Worm (Caenorhabditis elegans) whole organism, L4 larva: ENCODE measurements around the gene K12H6.5.
A peak's percentile ranks its signal among the peaks of the same experiment; 100 is the strongest.

Source experiments
- F10B5.3 ChIP-seq: sonication (generic microtip); optimal IDR thresholded peaks from 2 replicates; lab custom pipeline; 2016; ENCODE audit warnings: mild to moderate bottlenecking, missing genetic modification characterization, missing compliant biosample characterization
- F49E8.2 ChIP-seq: sonication (generic microtip); optimal IDR thresholded peaks from 2 replicates; lab custom pipeline; 2016; ENCODE audit warnings: missing compliant biosample characterization, mild to moderate bottlenecking, missing genetic modification characterization, borderline replicate concordance
- ZK337.2 ChIP-seq: fragments of 200-800 bp; sonication (Bioruptor generic); IDR thresholded peaks from 2 replicates; pipeline ENCODE4 v1.3.6; 2022; ENCODE audit warnings: missing genetic modification reagents, missing genetic modification characterization, missing compliant biosample characterization
- ZK546.5 ChIP-seq, 2 experiments: sonication (generic microtip); optimal IDR thresholded peaks; 2 replicates each; lab custom pipeline; 2017; ENCODE audit warnings: missing biosample characterization in 2 of 2, missing genetic modification characterization in 2 of 2
- aha-1 ChIP-seq: fragments of 150-350 bp; peaks from one replicate; lab custom pipeline; 2014; ENCODE audit warnings: missing biosample characterization, missing genetic modification characterization
- aly-2 ChIP-seq: sonication (generic microtip); optimal IDR thresholded peaks from 2 replicates; lab custom pipeline; 2018; ENCODE audit warnings: missing biosample characterization, missing genetic modification characterization
- ceh-44 ChIP-seq: fragments of 200-800 bp; sonication (Bioruptor generic); IDR thresholded peaks from 2 replicates; pipeline ENCODE4 v1.3.6; 2022; ENCODE audit warnings: missing genetic modification reagents, missing genetic modification characterization, missing compliant biosample characterization
- ceh-62 ChIP-seq: sonication (generic microtip); optimal IDR thresholded peaks from 2 replicates; lab custom pipeline; 2017; ENCODE audit warnings: missing biosample characterization, missing genetic modification characterization
- ces-1 ChIP-seq: fragments of 150-350 bp; sonication (generic microtip); optimal IDR thresholded peaks from 4 replicates; lab custom pipeline; 2014; ENCODE audit warnings: missing biosample characterization, missing genetic modification reagents, missing genetic modification characterization
- cey-2 ChIP-seq: sonication (generic microtip); optimal IDR thresholded peaks from 3 replicates; lab custom pipeline; 2017; ENCODE audit warnings: missing genetic modification characterization, mild to moderate bottlenecking, missing compliant biosample characterization, antibody characterized with exemption, borderline replicate concordance; ENCODE audit not compliant: insufficient read depth
- daf-12 ChIP-seq: fragments of 150-350 bp; optimal IDR thresholded peaks from 2 replicates; lab custom pipeline; 2014; ENCODE audit warnings: missing biosample characterization, missing genetic modification reagents, missing genetic modification characterization
- dmd-8 ChIP-seq: fragments of 200-800 bp; sonication (Bioruptor generic); IDR thresholded peaks from 2 replicates; pipeline ENCODE4 v1.3.6; 2022; ENCODE audit warnings: missing genetic modification characterization, missing compliant biosample characterization
- duxl-1 ChIP-seq: sonication (generic microtip); optimal IDR thresholded peaks from 2 replicates; lab custom pipeline; 2016; ENCODE audit warnings: mild to moderate bottlenecking, missing genetic modification characterization, moderate library complexity, missing compliant biosample characterization; ENCODE audit not compliant: poor library complexity
- dve-1 ChIP-seq: sonication (generic microtip); optimal IDR thresholded peaks from 2 replicates; lab custom pipeline; 2017; ENCODE audit warnings: antibody characterized with exemption, mild to moderate bottlenecking, missing genetic modification characterization, missing compliant biosample characterization; ENCODE audit not compliant: insufficient read depth
- egl-27 ChIP-seq: sonication (generic microtip); optimal IDR thresholded peaks from 3 replicates; lab custom pipeline; 2017; ENCODE audit warnings: missing biosample characterization, missing genetic modification reagents, missing genetic modification characterization
- egl-43 ChIP-seq: fragments of 200-800 bp; sonication (Bioruptor generic); IDR thresholded peaks from 2 replicates; pipeline ENCODE4 v1.3.6; 2022; ENCODE audit warnings: missing genetic modification reagents, missing genetic modification characterization, missing compliant biosample characterization
- hlh-11 ChIP-seq: fragments of 200-800 bp; sonication (Bioruptor generic); optimal IDR thresholded peaks from 2 replicates; lab custom pipeline; 2018; ENCODE audit warnings: mild to moderate bottlenecking, missing genetic modification characterization, missing compliant biosample characterization
- hlh-30 ChIP-seq: sonication (generic microtip); optimal IDR thresholded peaks from 2 replicates; lab custom pipeline; 2017; ENCODE audit warnings: antibody characterized with exemption, mild to moderate bottlenecking, missing genetic modification characterization, missing compliant biosample characterization; ENCODE audit not compliant: insufficient read depth
- lin-13 ChIP-seq: fragments of 150-350 bp; optimal IDR thresholded peaks from 2 replicates; lab custom pipeline; 2014; ENCODE audit warnings: missing biosample characterization, missing genetic modification reagents, missing genetic modification characterization
- lin-39 ChIP-seq: fragments of 150-350 bp; optimal IDR thresholded peaks from 2 replicates; lab custom pipeline; 2014; ENCODE audit warnings: missing biosample characterization, missing genetic modification reagents, missing genetic modification characterization
- madf-5 ChIP-seq, 2 experiments: fragments of 200-800 bp; sonication (Bioruptor generic); IDR thresholded peaks; 2 replicates each; pipeline ENCODE4 v1.3.6; 2022; ENCODE audit warnings: missing compliant biosample characterization in 2 of 2, missing genetic modification characterization in 2 of 2
- mdl-1 ChIP-seq, 2 experiments: fragments of 150-350 bp in 1 of 2; sonication (generic microtip) in 1 of 2; optimal IDR thresholded peaks; 2 replicates each; lab custom pipeline; 2014 to 2017; ENCODE audit warnings: missing biosample characterization in 2 of 2, missing genetic modification characterization in 2 of 2
- mxl-2 ChIP-seq: fragments of 200-800 bp; sonication (Bioruptor generic); conservative IDR thresholded peaks from 2 replicates; pipeline ENCODE4 v1.3.6; 2022; ENCODE audit warnings: missing genetic modification reagents, missing genetic modification characterization, missing compliant biosample characterization
- mxl-3 ChIP-seq: fragments of 200-800 bp; sonication (Bioruptor generic); optimal IDR thresholded peaks from 2 replicates; lab custom pipeline; 2018; ENCODE audit warnings: mild to moderate bottlenecking, missing genetic modification characterization, missing compliant biosample characterization
- nhr-10 ChIP-seq: fragments of 150-350 bp; optimal IDR thresholded peaks from 2 replicates; lab custom pipeline; 2014; ENCODE audit warnings: missing biosample characterization, missing genetic modification characterization
- nhr-111 ChIP-seq: fragments of 200-800 bp; sonication (Bioruptor generic); optimal IDR thresholded peaks from 2 replicates; lab custom pipeline; 2018; ENCODE audit warnings: mild to moderate bottlenecking, missing genetic modification characterization, missing compliant biosample characterization
- nhr-42 ChIP-seq: fragments of 200-800 bp; sonication (Bioruptor generic); IDR thresholded peaks from 2 replicates; pipeline ENCODE4 v1.3.6; 2022; ENCODE audit warnings: missing genetic modification characterization, missing compliant biosample characterization
- nhr-48 ChIP-seq: sonication (generic microtip); optimal IDR thresholded peaks from 2 replicates; lab custom pipeline; 2016; ENCODE audit warnings: mild to moderate bottlenecking, missing genetic modification characterization, missing compliant biosample characterization
- pha-4 ChIP-seq, 2 experiments: fragments of 150-350 bp in 1 of 2; fragments of 200-800 bp in 1 of 2; sonication (Bioruptor generic) in 1 of 2; IDR thresholded peaks in 1 of 2; optimal IDR thresholded peaks in 1 of 2; 2 replicates each; pipeline versions ENCODE4 v1.3.6 to Lab custom; 2014 to 2022; ENCODE audit warnings: missing genetic modification characterization in 2 of 2, missing genetic modification reagents in 2 of 2, missing biosample characterization in 1 of 2, missing compliant biosample characterization in 1 of 2
- php-3 ChIP-seq: fragments of 200-800 bp; sonication (Bioruptor generic); IDR thresholded peaks from 2 replicates; pipeline ENCODE4 v1.3.6; 2022; ENCODE audit warnings: missing genetic modification reagents, missing genetic modification characterization, missing compliant biosample characterization
- rbr-2 ChIP-seq: sonication (generic microtip); optimal IDR thresholded peaks from 2 replicates; lab custom pipeline; 2016; ENCODE audit warnings: missing genotype, missing genetic modification characterization, missing compliant biosample characterization
- saeg-2 ChIP-seq: fragments of 200-800 bp; sonication (Bioruptor generic); IDR thresholded peaks from 2 replicates; pipeline ENCODE4 v1.3.6; 2022; ENCODE audit warnings: missing genetic modification reagents, missing genetic modification characterization, missing compliant biosample characterization
- tag-97 ChIP-seq: fragments of 200-800 bp; sonication (Bioruptor generic); IDR thresholded peaks from 2 replicates; pipeline ENCODE4 v1.3.6; 2022; ENCODE audit warnings: missing genetic modification characterization, missing compliant biosample characterization
- unc-62 ChIP-seq, 3 experiments: fragments of 150-350 bp in 1 of 3; sonication (generic microtip); optimal IDR thresholded peaks in 2 of 3; peaks in 1 of 3; 1 replicate in 1 of 3; 2 replicates in 2 of 3; lab custom pipeline; 2014 to 2017; ENCODE audit warnings: missing biosample characterization in 3 of 3, missing genetic modification characterization in 3 of 3, missing genetic modification reagents in 3 of 3, missing genotype in 1 of 3
- vab-7 ChIP-seq: fragments of 200-800 bp; sonication (Bioruptor generic); IDR thresholded peaks from 2 replicates; pipeline ENCODE4 v1.3.6; 2022; ENCODE audit warnings: missing genetic modification reagents, missing genetic modification characterization, missing compliant biosample characterization
- zfp-3 ChIP-seq: fragments of 200-800 bp; sonication (Bioruptor generic); conservative IDR thresholded peaks from 2 replicates; pipeline ENCODE4 v1.3.6; 2022; ENCODE audit warnings: missing genetic modification reagents, missing genetic modification characterization, missing compliant biosample characterization
- zip-11 ChIP-seq: fragments of 200-800 bp; sonication (Bioruptor generic); IDR thresholded peaks from 2 replicates; pipeline ENCODE4 v1.3.6; 2022; ENCODE audit warnings: missing genetic modification characterization, missing compliant biosample characterization
- ztf-7 ChIP-seq: fragments of 150-350 bp; optimal IDR thresholded peaks from 2 replicates; lab custom pipeline; 2014; ENCODE audit warnings: missing biosample characterization, missing genetic modification characterization

K12H6.5 gene

ce11 chrII:2859873-2860821, 34.2 kb upstream of the K12H6.5 start (continued):
- TF ChIP-seq egl-43 (peak; percentile 90), pha-4 (GFP tag; IDR thresholded peaks at IDR 0.05; lab: Robert Waterston, UW) (peak; percentile 65; the same call in 1 of the 2 replicates), pha-4 (tag; optimal IDR thresholded peaks at IDR 0.05; lab: Kevin White, UChicago) (no peak), vab-7 (peak; percentile 65), duxl-1 (tag; lab: Kevin White, UChicago) (no peak), madf-5 (GFP tag; IDR thresholded peaks at IDR 0.05; lab: Robert Waterston, UW) (0 out of 4 replicates have a peak, but pooled peaks have one; percentile 37 to 53), ceh-44 (GFP tag; lab: Robert Waterston, UW) (no peak), aha-1 (no peak), daf-12 (tag; lab: Kevin White, UChicago) (no peak), mdl-1 (tag; optimal IDR thresholded peaks at IDR 0.05; lab: Kevin White, UChicago) (no peak), egl-27 (tag; lab: Kevin White, UChicago) (no peak), zfp-3 (GFP tag; lab: Robert Waterston, UW) (no peak), unc-62 (GFP tag; optimal IDR thresholded peaks at IDR 0.05 in 1 of 2; lab: Kevin White, UChicago) (peak in 1 of 2 experiments; percentile 42), unc-62 (tag; optimal IDR thresholded peaks at IDR 0.05; lab: Kevin White, UChicago) (no peak), ZK337.2 (GFP tag; lab: Robert Waterston, UW) (no peak), nhr-111 (peak; percentile 3), rbr-2 (tag; lab: Kevin White, UChicago) (no peak), cey-2 (tag; lab: Kevin White, UChicago) (no peak), php-3 (GFP tag; lab: Robert Waterston, UW) (0 out of 2 replicates have a peak, but pooled peaks have one; percentile 30), aly-2 (no peak), mxl-2 (GFP tag; lab: Robert Waterston, UW) (no peak), tag-97 (no peak), hlh-11 (tag; lab: Kevin White, UChicago) (peak; percentile 1), saeg-2 (GFP tag; lab: Robert Waterston, UW) (no peak), ces-1 (no peak), mxl-3 (GFP tag; lab: Kevin White, UChicago) (no peak), F10B5.3 (no peak), dve-1 (no peak), lin-13 (no peak), ztf-7 (tag; lab: Kevin White, UChicago) (no peak), nhr-10 (tag; lab: Kevin White, UChicago) (no peak), hlh-30 (no peak), F49E8.2 (tag; lab: Kevin White, UChicago) (no peak), ZK546.5 (tag; optimal IDR thresholded peaks at IDR 0.05; lab: Kevin White, UChicago) (no peak), zip-11 (GFP tag; lab: Robert Waterston, UW) (no peak)

DNA sequence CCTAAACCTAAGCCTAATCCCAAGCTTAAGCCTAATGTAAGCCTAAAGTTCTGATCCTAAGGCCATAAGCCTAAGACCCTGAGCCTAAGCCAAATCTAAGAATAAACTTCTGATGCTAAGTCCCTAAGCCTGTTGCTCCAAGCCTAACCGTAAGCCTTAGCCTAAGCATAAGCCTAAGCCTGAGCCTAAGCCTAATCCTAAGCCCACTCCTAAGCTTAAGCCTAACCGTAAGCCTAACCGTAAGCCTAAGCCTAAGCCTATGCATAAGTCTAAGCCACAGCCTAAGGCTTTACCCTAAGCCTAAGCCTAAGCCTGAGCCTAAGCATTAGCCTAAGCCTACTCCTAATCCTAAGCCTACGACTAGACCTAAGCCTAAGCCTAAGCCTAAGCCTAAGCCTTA, 33.3 kb upstream of the K12H6.5 start:
- TF ChIP-seq ceh-62 (no peak), dmd-8 (GFP tag; lab: Robert Waterston, UW) (no peak), ZK546.5 (tag; optimal IDR thresholded peaks at IDR 0.05; lab: Kevin White, UChicago) (no peak), lin-39 (tag; lab: Kevin White, UChicago) (no peak), nhr-42 (GFP tag; lab: Robert Waterston, UW) (no peak), nhr-48 (tag; lab: Kevin White, UChicago) (no peak)
- TF ChIP-seq, all 104 proteins: peak for 0
